Fruit fly (Drosophila melanogaster) whole organism, prepupa: Measurements from ENCODE around the gene CG12241.
A peak's percentile ranks its signal among the peaks of the same experiment; 100 is the strongest.

ENCODE experiments used
- CG1621 ChIP-seq: fragments of 200-800 bp; sonication (Bioruptor generic); optimal IDR thresholded peaks from 3 replicates; lab custom pipeline; 2018; ENCODE audit warnings: missing biosample characterization, mild to moderate bottlenecking, missing genetic modification characterization
- CG32006 ChIP-seq: fragments of 200-800 bp; sonication (Bioruptor generic); optimal IDR thresholded peaks from 3 replicates; lab custom pipeline; 2017; ENCODE audit warnings: missing biosample characterization, mild to moderate bottlenecking, missing genetic modification characterization
- CG6792 ChIP-seq: fragments of 200-800 bp; sonication (Bioruptor generic); optimal IDR thresholded peaks from 3 replicates; lab custom pipeline; 2016; ENCODE audit warnings: missing biosample characterization, missing genetic modification characterization
- CG6854 ChIP-seq: fragments of 200-800 bp; sonication (Bioruptor generic); optimal IDR thresholded peaks from 2 replicates; lab custom pipeline; 2017; ENCODE audit warnings: missing biosample characterization, mild to moderate bottlenecking, missing genetic modification characterization
- CG7368 ChIP-seq: fragments of 200-800 bp; sonication (Bioruptor generic); optimal IDR thresholded peaks from 3 replicates; lab custom pipeline; 2016; ENCODE audit warnings: missing biosample characterization, missing genetic modification characterization
- Ets21C ChIP-seq: fragments of 200-800 bp; sonication (Bioruptor generic); optimal IDR thresholded peaks from 3 replicates; lab custom pipeline; 2016; ENCODE audit warnings: missing biosample characterization, missing genetic modification characterization
- Smox ChIP-seq: fragments of 200-800 bp; sonication (Bioruptor generic); optimal IDR thresholded peaks from 3 replicates; lab custom pipeline; 2016; ENCODE audit warnings: missing biosample characterization, missing genetic modification characterization
- Sox15 ChIP-seq: fragments of 200-800 bp; sonication (Bioruptor generic); optimal IDR thresholded peaks from 3 replicates; lab custom pipeline; 2016; ENCODE audit warnings: missing biosample characterization, missing genetic modification characterization

DNA sequence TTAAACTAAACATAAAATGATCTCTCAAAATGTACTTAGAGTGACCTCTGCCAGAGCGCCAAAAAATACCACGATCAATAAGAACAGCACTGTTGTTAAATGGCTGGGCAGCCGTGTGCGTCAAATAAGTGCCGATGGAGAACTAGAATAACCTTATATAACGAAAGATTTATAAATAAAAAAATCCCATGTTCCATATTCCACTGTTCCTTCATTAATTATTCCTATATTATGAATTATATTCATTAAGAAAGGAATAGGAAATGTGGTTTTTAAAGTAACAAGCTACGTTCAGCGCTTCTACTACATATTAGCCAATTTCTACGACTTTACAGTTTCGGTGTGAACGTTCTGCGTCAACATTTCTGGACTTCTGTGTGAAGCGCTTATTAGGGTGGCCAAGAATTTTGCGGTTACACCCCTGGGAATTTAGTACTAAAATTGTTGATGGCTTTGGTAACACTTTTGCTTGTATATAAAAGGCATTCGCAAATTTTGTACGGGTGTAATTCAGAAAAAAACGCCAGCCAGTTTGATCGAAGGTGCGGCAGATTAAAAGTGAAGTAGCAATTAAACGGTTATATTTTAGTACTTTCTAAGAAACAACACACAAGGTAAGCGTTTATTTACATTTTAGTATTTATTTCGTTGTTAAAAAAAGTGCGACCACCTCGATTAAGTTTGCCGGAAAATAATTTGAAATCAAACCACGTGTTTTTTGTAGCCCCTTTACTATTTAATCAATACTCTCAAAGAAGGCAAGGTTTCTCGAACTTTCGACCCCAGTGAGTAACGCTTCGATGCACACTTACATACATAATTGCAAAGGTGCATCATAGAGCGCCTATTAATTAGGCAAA, 23.4 kb downstream of the CG12241 start, which contains the start of the genes tefu and Hsc70-4:
- TF ChIP-seq Smox (GFP tag; lab: Kevin White, UChicago): no peak
- no peak for TF ChIP-seq CG32006 (GFP tag; lab: Kevin White, UChicago)
- peak; percentile 81 for TF ChIP-seq Ets21C (GFP tag; lab: Kevin White, UChicago)
- no peak for TF ChIP-seq CG7368
- TF ChIP-seq CG1621 (tag; lab: Kevin White, UChicago): no peak
- TF ChIP-seq CG6854 (GFP tag; lab: Kevin White, UChicago): peak; percentile 26
- peak; percentile 81 for TF ChIP-seq Sox15 (GFP tag; lab: Kevin White, UChicago)
- TF ChIP-seq CG6792 (GFP tag; lab: Kevin White, UChicago): peak; percentile 46
